Fruit fly (Drosophila melanogaster) whole organism, prepupa: Measurements from ENCODE around the gene Iyd.

ENCODE experiments used
- Blimp-1 ChIP-seq: fragments of 200-800 bp; sonication (Bioruptor generic); optimal IDR thresholded peaks from 3 replicates; lab custom pipeline; 2017; ENCODE audit warnings: missing biosample characterization, missing genetic modification characterization, mild to moderate bottlenecking, moderate library complexity, missing genetic modification reagents
- CG11294 ChIP-seq: fragments of 200-800 bp; sonication (Bioruptor generic); IDR thresholded peaks from 2 replicates; pipeline ENCODE4 v1.3.6; 2022; ENCODE audit warnings: missing biosample characterization, missing genetic modification characterization
- CG11902 ChIP-seq: fragments of 200-800 bp; sonication (Bioruptor generic); optimal IDR thresholded peaks from 3 replicates; lab custom pipeline; 2016; ENCODE audit warnings: missing biosample characterization, missing genetic modification characterization
- CG16779 ChIP-seq: fragments of 200-800 bp; sonication (Bioruptor generic); optimal IDR thresholded peaks from 3 replicates; lab custom pipeline; 2017; ENCODE audit warnings: missing biosample characterization, mild to moderate bottlenecking, missing genetic modification characterization
- CG3032 ChIP-seq: fragments of 200-800 bp; optimal IDR thresholded peaks from 2 replicates; lab custom pipeline; 2019; ENCODE audit warnings: missing biosample characterization, mild to moderate bottlenecking, missing genetic modification characterization, moderate library complexity
- CG31627 ChIP-seq: fragments of 200-800 bp; sonication (Bioruptor generic); optimal IDR thresholded peaks from 3 replicates; lab custom pipeline; 2016; ENCODE audit warnings: missing biosample characterization, missing genetic modification characterization
- CG32006 ChIP-seq: fragments of 200-800 bp; sonication (Bioruptor generic); optimal IDR thresholded peaks from 3 replicates; lab custom pipeline; 2017; ENCODE audit warnings: missing biosample characterization, mild to moderate bottlenecking, missing genetic modification characterization
- CG4318 ChIP-seq: fragments of 200-800 bp; sonication (Bioruptor generic); optimal IDR thresholded peaks from 3 replicates; lab custom pipeline; 2017; ENCODE audit warnings: missing biosample characterization, mild to moderate bottlenecking, missing genetic modification characterization
- CG6163 ChIP-seq: fragments of 200-800 bp; sonication (Bioruptor generic); IDR thresholded peaks from 3 replicates; pipeline ENCODE4 v1.3.6; 2022; ENCODE audit warnings: missing biosample characterization, missing genetic modification characterization
- CG6276 ChIP-seq: fragments of 200-800 bp; sonication (Bioruptor generic); optimal IDR thresholded peaks from 2 replicates; lab custom pipeline; 2017; ENCODE audit warnings: missing biosample characterization, mild to moderate bottlenecking, missing genetic modification characterization
- CG6792 ChIP-seq: fragments of 200-800 bp; sonication (Bioruptor generic); optimal IDR thresholded peaks from 3 replicates; lab custom pipeline; 2016; ENCODE audit warnings: missing biosample characterization, missing genetic modification characterization
- CG6808 ChIP-seq: fragments of 200-800 bp; sonication (Bioruptor generic); optimal IDR thresholded peaks from 3 replicates; lab custom pipeline; 2017; ENCODE audit warnings: missing biosample characterization, missing genetic modification characterization, mild to moderate bottlenecking, moderate library complexity, missing genetic modification reagents
- CG6854 ChIP-seq: fragments of 200-800 bp; sonication (Bioruptor generic); optimal IDR thresholded peaks from 2 replicates; lab custom pipeline; 2017; ENCODE audit warnings: missing biosample characterization, mild to moderate bottlenecking, missing genetic modification characterization
- CG7368 ChIP-seq: fragments of 200-800 bp; sonication (Bioruptor generic); optimal IDR thresholded peaks from 3 replicates; lab custom pipeline; 2016; ENCODE audit warnings: missing biosample characterization, missing genetic modification characterization
- CG8119 ChIP-seq: fragments of 200-800 bp; sonication (Bioruptor generic); IDR thresholded peaks from 3 replicates; pipeline ENCODE4 v1.3.6; 2022; ENCODE audit warnings: missing biosample characterization, missing genetic modification characterization
- CG8319 ChIP-seq: fragments of 200-800 bp; sonication (Bioruptor generic); optimal IDR thresholded peaks from 3 replicates; lab custom pipeline; 2016; ENCODE audit warnings: missing biosample characterization, missing genetic modification characterization
- CG8632 ChIP-seq: fragments of 200-800 bp; sonication (Bioruptor generic); optimal IDR thresholded peaks from 3 replicates; lab custom pipeline; 2016; ENCODE audit warnings: missing biosample characterization, missing genetic modification characterization
- CG9139 ChIP-seq: fragments of 200-800 bp; sonication (Bioruptor generic); optimal IDR thresholded peaks from 3 replicates; lab custom pipeline; 2017; ENCODE audit warnings: missing biosample characterization, mild to moderate bottlenecking, missing genetic modification characterization
- Eip78C ChIP-seq: fragments of 200-800 bp; sonication (Bioruptor generic); peaks from one replicate; lab custom pipeline; 2016; ENCODE audit warnings: missing biosample characterization, missing genetic modification characterization
- Ets21C ChIP-seq: fragments of 200-800 bp; sonication (Bioruptor generic); optimal IDR thresholded peaks from 3 replicates; lab custom pipeline; 2016; ENCODE audit warnings: missing biosample characterization, missing genetic modification characterization
- Gug ChIP-seq: fragments of 200-800 bp; sonication (Bioruptor generic); IDR thresholded peaks from 2 replicates; pipeline ENCODE4 v1.3.6; 2022; ENCODE audit warnings: missing biosample characterization, missing genetic modification characterization
- Hr39 ChIP-seq: fragments of 200-800 bp; sonication (Bioruptor generic); optimal IDR thresholded peaks from 2 replicates; lab custom pipeline; 2016; ENCODE audit warnings: missing biosample characterization, missing genetic modification characterization
- Hr4 ChIP-seq: fragments of 200-800 bp; sonication (Bioruptor generic); optimal IDR thresholded peaks from 3 replicates; lab custom pipeline; 2016; ENCODE audit warnings: missing biosample characterization, missing genetic modification characterization
- Lpt ChIP-seq: fragments of 200-800 bp; sonication (Bioruptor generic); optimal IDR thresholded peaks from 3 replicates; lab custom pipeline; 2016; ENCODE audit warnings: missing biosample characterization, missing genetic modification characterization
- Met ChIP-seq: fragments of 200-800 bp; sonication (Bioruptor generic); optimal IDR thresholded peaks from 3 replicates; lab custom pipeline; 2016; ENCODE audit warnings: missing biosample characterization, missing genetic modification characterization
- OdsH ChIP-seq: fragments of 200-800 bp; sonication (Bioruptor generic); optimal IDR thresholded peaks from 3 replicates; lab custom pipeline; 2016; ENCODE audit warnings: missing biosample characterization, missing genetic modification characterization
- Smox ChIP-seq: fragments of 200-800 bp; sonication (Bioruptor generic); optimal IDR thresholded peaks from 3 replicates; lab custom pipeline; 2016; ENCODE audit warnings: missing biosample characterization, missing genetic modification characterization
- Sox102F ChIP-seq: fragments of 200-800 bp; sonication (Bioruptor generic); optimal IDR thresholded peaks from 2 replicates; lab custom pipeline; 2016; ENCODE audit warnings: missing biosample characterization, mild to moderate bottlenecking, missing genetic modification characterization
- Sox14 ChIP-seq: fragments of 200-800 bp; sonication (Bioruptor generic); optimal IDR thresholded peaks from 3 replicates; lab custom pipeline; 2016; ENCODE audit warnings: missing biosample characterization, missing genetic modification characterization
- achi ChIP-seq: fragments of 200-800 bp; sonication (Bioruptor generic); optimal IDR thresholded peaks from 3 replicates; lab custom pipeline; 2016; ENCODE audit warnings: missing biosample characterization, missing genetic modification characterization
- acj6 ChIP-seq: fragments of 200-800 bp; sonication (Bioruptor generic); optimal IDR thresholded peaks from 3 replicates; lab custom pipeline; 2016; ENCODE audit warnings: missing biosample characterization, missing genetic modification characterization
- dsx ChIP-seq: fragments of 200-800 bp; optimal IDR thresholded peaks from 3 replicates; lab custom pipeline; 2019; ENCODE audit warnings: missing biosample characterization, mild to moderate bottlenecking, missing genetic modification characterization, moderate library complexity; ENCODE audit not compliant: poor library complexity, severe bottlenecking
- eg ChIP-seq: fragments of 200-800 bp; sonication (Bioruptor generic); IDR thresholded peaks from 3 replicates; pipeline ENCODE4 v1.3.6; 2022; ENCODE audit warnings: missing biosample characterization, missing genetic modification characterization
- fd59A ChIP-seq: fragments of 200-800 bp; sonication (Bioruptor generic); optimal IDR thresholded peaks from 2 replicates; lab custom pipeline; 2017; ENCODE audit warnings: missing biosample characterization, mild to moderate bottlenecking, missing genetic modification characterization, missing genetic modification reagents
- fd85E ChIP-seq: fragments of 200-800 bp; sonication (Bioruptor generic); optimal IDR thresholded peaks from 3 replicates; lab custom pipeline; 2016; ENCODE audit warnings: missing biosample characterization, missing genetic modification characterization
- fkh ChIP-seq: fragments of 200-800 bp; sonication (Bioruptor generic); optimal IDR thresholded peaks from 3 replicates; lab custom pipeline; 2017; ENCODE audit warnings: missing biosample characterization, mild to moderate bottlenecking, missing genetic modification characterization, moderate library complexity
- salr ChIP-seq, 2 experiments: fragments of 200-800 bp; sonication (Bioruptor generic); optimal IDR thresholded peaks; 3 replicates each; lab custom pipeline; 2016 to 2018; ENCODE audit warnings: missing biosample characterization in 2 of 2, missing genetic modification characterization in 2 of 2, mild to moderate bottlenecking in 1 of 2
- ss ChIP-seq, 2 experiments: fragments of 200-800 bp; sonication (Bioruptor generic); optimal IDR thresholded peaks; 2 replicates in 1 of 2; 3 replicates in 1 of 2; lab custom pipeline; 2017 to 2018; ENCODE audit warnings: mild to moderate bottlenecking in 2 of 2, missing biosample characterization in 2 of 2, missing genetic modification characterization in 2 of 2, moderate library complexity in 1 of 2

Iyd gene

DNA sequence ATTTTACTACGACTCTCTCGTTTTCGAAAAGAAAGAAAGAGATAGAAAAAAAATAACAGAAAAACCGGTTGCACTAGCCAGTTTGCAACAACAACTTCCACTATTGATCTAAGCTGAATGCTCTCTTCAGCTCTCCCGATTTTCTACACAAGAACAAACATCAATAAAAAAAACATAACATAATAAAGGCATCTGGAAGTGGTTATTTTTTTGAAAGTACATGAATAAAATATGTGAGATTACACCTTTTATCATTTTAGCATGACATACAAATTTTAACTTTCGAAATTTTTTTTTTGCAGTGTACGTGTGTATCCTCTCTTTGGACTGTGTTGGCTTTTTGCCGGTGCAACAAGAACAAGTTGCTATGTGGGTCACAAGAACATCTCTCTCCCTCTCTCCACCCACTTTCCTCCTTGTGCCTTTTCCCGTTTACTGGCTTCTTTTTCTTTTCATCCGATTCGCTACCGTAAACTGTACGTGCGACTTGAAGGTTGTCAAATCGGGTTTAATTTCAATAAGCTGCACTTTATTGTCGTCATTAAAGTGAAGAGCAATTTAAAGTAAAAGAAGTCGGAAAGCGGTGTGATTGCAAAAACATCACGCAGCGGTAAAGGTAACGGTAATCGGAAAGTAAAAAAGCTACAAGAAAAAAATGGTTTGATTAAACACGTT is 11.4 kb downstream of the Iyd start (continued):
- TF ChIP-seq CG4318 (GFP tag; lab: Kevin White, UChicago), result peak; percentile 96
- peak; percentile 99 for TF ChIP-seq CG6163
- TF ChIP-seq CG8319 (GFP tag; lab: Kevin White, UChicago), result peak; percentile 85
- TF ChIP-seq OdsH (GFP tag; lab: Kevin White, UChicago), result peak; percentile 98
- TF ChIP-seq fd85E (GFP tag; lab: Kevin White, UChicago), result peak; percentile 83
- TF ChIP-seq ss (GFP tag; optimal IDR thresholded peaks at IDR 0.05; lab: Kevin White, UChicago), result peak; percentile 95 to 97
- TF ChIP-seq achi, result peak; percentile 98
- TF ChIP-seq CG16779 (tag; lab: Kevin White, UChicago), result peak; percentile 95
- TF ChIP-seq Ets21C (GFP tag; lab: Kevin White, UChicago), result peak; percentile 79
- TF ChIP-seq CG9139 (GFP tag; lab: Kevin White, UChicago), result peak; percentile 93
- peak; percentile 83 for TF ChIP-seq CG11902 (GFP tag; lab: Kevin White, UChicago)
- peak; percentile 96 for TF ChIP-seq fd59A
- TF ChIP-seq CG6276 (GFP tag; lab: Kevin White, UChicago), result peak; percentile 99
- peak; percentile 95 for TF ChIP-seq fkh (GFP tag; lab: Kevin White, UChicago)
- peak; percentile 97 for TF ChIP-seq acj6 (GFP tag; lab: Kevin White, UChicago)
- no peak for TF ChIP-seq Hr39 (GFP tag; lab: Kevin White, UChicago)
- peak; percentile 99 for TF ChIP-seq CG32006 (GFP tag; lab: Kevin White, UChicago)
- TF ChIP-seq Hr4 (GFP tag; lab: Kevin White, UChicago), result peak; percentile 99
- TF ChIP-seq Lpt (GFP tag; lab: Kevin White, UChicago), result peak; percentile 99
- TF ChIP-seq CG6792 (GFP tag; lab: Kevin White, UChicago), result peak; percentile 94
- TF ChIP-seq Sox14 (GFP tag; lab: Kevin White, UChicago), result peak; percentile 98
- peak; percentile 96 for TF ChIP-seq dsx
- peak; percentile 100 for TF ChIP-seq eg
- no peak for TF ChIP-seq Smox (GFP tag; lab: Kevin White, UChicago)
- TF ChIP-seq Sox102F, result peak; percentile 87
- TF ChIP-seq Gug (GFP tag; lab: Robert Waterston, UW), result peak; percentile 99
- TF ChIP-seq CG6854, result peak; percentile 66
- TF ChIP-seq CG6808 (GFP tag; lab: Kevin White, UChicago), result peak; percentile 93
- peak; percentile 87 for TF ChIP-seq CG31627
- TF ChIP-seq CG3032 (tag; lab: Kevin White, UChicago), result peak; percentile 96
- TF ChIP-seq CG8632, result peak; percentile 93
- peak; percentile 99 for TF ChIP-seq CG11294
- TF ChIP-seq salr (GFP tag; optimal IDR thresholded peaks at IDR 0.05; lab: Kevin White, UChicago), result peak; percentile 94 to 99
- peak; percentile 100 for TF ChIP-seq Eip78C (GFP tag; lab: Kevin White, UChicago)

DNA sequence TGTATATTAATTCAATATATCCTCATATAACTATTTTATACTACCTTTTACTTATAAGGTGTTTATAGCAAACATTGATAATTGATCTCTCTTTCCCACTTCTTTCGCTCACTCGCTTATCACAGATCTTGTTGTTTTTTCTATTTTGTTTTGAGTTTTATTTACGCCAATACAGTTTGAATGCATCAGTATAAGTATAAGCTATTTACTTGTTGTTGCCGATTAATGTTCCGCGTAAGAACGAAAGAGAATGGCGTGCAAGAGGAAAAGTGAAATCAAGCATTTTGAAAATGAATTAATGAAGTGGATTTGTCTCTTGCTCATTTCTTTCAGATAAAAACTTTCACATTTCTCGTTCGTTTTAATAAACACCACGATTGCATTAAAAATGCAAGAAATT is 12.4 kb downstream of the Iyd start:
- TF ChIP-seq Hr4 (GFP tag; lab: Kevin White, UChicago), result no peak
- no peak for TF ChIP-seq fd59A
- TF ChIP-seq Ets21C (GFP tag; lab: Kevin White, UChicago), result no peak
- no peak for TF ChIP-seq CG11294
- no peak for TF ChIP-seq Met (GFP tag; lab: Kevin White, UChicago)
- no peak for TF ChIP-seq CG7368
- TF ChIP-seq CG8119 (GFP tag; lab: Robert Waterston, UW), result peak; percentile 24; the same call in 1 of the 3 replicates
- peak; percentile 51 for TF ChIP-seq Blimp-1 (GFP tag; lab: Kevin White, UChicago)
- no peak for TF ChIP-seq CG31627
- TF ChIP-seq CG6808 (GFP tag; lab: Kevin White, UChicago), result no peak
- TF ChIP-seq CG4318 (GFP tag; lab: Kevin White, UChicago), result no peak
